Fruit fly (Drosophila melanogaster) whole organism, wandering third instar larva: ENCODE results near the gene Baldspot.

ENCODE experiments used
- Abd-B ChIP-seq: fragments of >200 bp; optimal IDR thresholded peaks from 2 replicates; lab custom pipeline; 2017; ENCODE audit warnings: missing biosample characterization, missing genetic modification characterization
- CG9705 ChIP-seq: fragments of 200-800 bp; sonication (Bioruptor generic); optimal IDR thresholded peaks from 2 replicates; lab custom pipeline; 2018; ENCODE audit warnings: missing biosample characterization, mild to moderate bottlenecking, missing genetic modification characterization
- CrebA ChIP-seq: fragments of 200-800 bp; sonication (Bioruptor generic); optimal IDR thresholded peaks from 2 replicates; lab custom pipeline; 2016; ENCODE audit warnings: missing biosample characterization, mild to moderate bottlenecking, missing genetic modification characterization, borderline replicate concordance
- Dif ChIP-seq: fragments of 200-275, 200-300 bp; sonication (Bioruptor generic); optimal IDR thresholded peaks from 2 replicates; lab custom pipeline; 2018; ENCODE audit warnings: missing biosample characterization, missing genetic modification characterization; ENCODE audit not compliant: partially characterized antibody
- GATAd ChIP-seq: sonication (Bioruptor generic); optimal IDR thresholded peaks from 2 replicates; lab custom pipeline; 2016; ENCODE audit warnings: missing biosample characterization, missing genetic modification characterization
- HLH106 ChIP-seq: fragments of 200-800 bp; optimal IDR thresholded peaks from 3 replicates; lab custom pipeline; 2019; ENCODE audit warnings: missing biosample characterization, mild to moderate bottlenecking, missing genetic modification characterization, moderate library complexity
- Hnf4 ChIP-seq: fragments of 200-800 bp; sonication (Bioruptor generic); optimal IDR thresholded peaks from 2 replicates; lab custom pipeline; 2016; ENCODE audit warnings: missing biosample characterization, mild to moderate bottlenecking, missing genetic modification characterization
- Hr78 ChIP-seq: fragments of >200 bp; optimal IDR thresholded peaks from 2 replicates; lab custom pipeline; 2017; ENCODE audit warnings: missing biosample characterization, missing genetic modification characterization
- Hr83 ChIP-seq: fragments of 200-300 bp; sonication (Bioruptor generic); optimal IDR thresholded peaks from 2 replicates; lab custom pipeline; 2016; ENCODE audit warnings: missing biosample characterization, mild to moderate bottlenecking, missing genetic modification characterization, moderate library complexity; ENCODE audit not compliant: poor library complexity, severe bottlenecking
- Jra ChIP-seq: sonication (Bioruptor generic); optimal IDR thresholded peaks from 2 replicates; lab custom pipeline; 2016; ENCODE audit warnings: missing biosample characterization, missing genetic modification characterization
- Mio ChIP-seq: sonication (Bioruptor generic); optimal IDR thresholded peaks from 2 replicates; lab custom pipeline; 2016; ENCODE audit warnings: missing biosample characterization, missing genetic modification characterization
- Myc ChIP-seq: fragments of >200 bp; optimal IDR thresholded peaks from 2 replicates; lab custom pipeline; 2017
- N ChIP-seq: fragments of >200 bp; optimal IDR thresholded peaks from 2 replicates; lab custom pipeline; 2018; ENCODE audit warnings: missing biosample characterization, missing external identifiers, missing genetic modification characterization
- OdsH ChIP-seq: fragments of 200-800 bp; sonication (Bioruptor generic); optimal IDR thresholded peaks from 2 replicates; lab custom pipeline; 2016; ENCODE audit warnings: missing biosample characterization, mild to moderate bottlenecking, missing genetic modification characterization
- Rel ChIP-seq, 2 experiments: fragments of 200-800 bp; sonication (Bioruptor generic) in 1 of 2; optimal IDR thresholded peaks; 2 replicates in 1 of 2; 3 replicates in 1 of 2; lab custom pipeline; 2016 to 2019; ENCODE audit warnings: mild to moderate bottlenecking in 2 of 2, missing biosample characterization in 2 of 2, missing genetic modification characterization in 2 of 2, moderate library complexity in 1 of 2
- Sp1 ChIP-seq: fragments of 200-800 bp; sonication (Bioruptor generic); optimal IDR thresholded peaks from 3 replicates; lab custom pipeline; 2019; ENCODE audit warnings: missing biosample characterization, mild to moderate bottlenecking, missing genetic modification characterization, moderate library complexity
- Vsx2 ChIP-seq: fragments of 200-300, 225-300 bp; sonication (Bioruptor generic); optimal IDR thresholded peaks from 2 replicates; lab custom pipeline; 2018; ENCODE audit warnings: missing biosample characterization, missing genetic modification characterization; ENCODE audit not compliant: partially characterized antibody
- br ChIP-seq: fragments of 200-800 bp; sonication (Bioruptor generic); optimal IDR thresholded peaks from 2 replicates; lab custom pipeline; 2016; ENCODE audit warnings: missing biosample characterization, missing genetic modification characterization
- brk ChIP-seq: fragments of 200-800 bp; sonication (Bioruptor generic); optimal IDR thresholded peaks from 2 replicates; lab custom pipeline; 2016; ENCODE audit warnings: missing biosample characterization, mild to moderate bottlenecking, missing genetic modification characterization
- dsf ChIP-seq: sonication (Bioruptor generic); optimal IDR thresholded peaks from 2 replicates; lab custom pipeline; 2016; ENCODE audit warnings: missing biosample characterization, missing genetic modification characterization, borderline replicate concordance
- ey ChIP-seq: fragments of 200-800 bp; sonication (Bioruptor generic); optimal IDR thresholded peaks from 2 replicates; lab custom pipeline; 2016; ENCODE audit warnings: missing biosample characterization, missing genetic modification characterization
- foxo ChIP-seq, 2 experiments: fragments of 200-800 bp; sonication (Bioruptor generic); optimal IDR thresholded peaks; 2 replicates in 1 of 2; 3 replicates in 1 of 2; lab custom pipeline; 2016 to 2017; ENCODE audit warnings: missing biosample characterization in 2 of 2, missing genetic modification characterization in 2 of 2
- fru ChIP-seq: fragments of 200-800 bp; sonication (Bioruptor generic); optimal IDR thresholded peaks from 3 replicates; lab custom pipeline; 2016; ENCODE audit warnings: missing biosample characterization, mild to moderate bottlenecking, missing genetic modification characterization
- h ChIP-seq: fragments of 200-800 bp; sonication (Bioruptor generic); optimal IDR thresholded peaks from 3 replicates; lab custom pipeline; 2016; ENCODE audit warnings: missing biosample characterization, mild to moderate bottlenecking, missing genetic modification characterization
- jim ChIP-seq: fragments of 175-275, 200-325 bp; sonication (Bioruptor generic); optimal IDR thresholded peaks from 2 replicates; lab custom pipeline; 2016; ENCODE audit warnings: missing biosample characterization, mild to moderate bottlenecking, missing genetic modification characterization
- pan ChIP-seq: fragments of >200 bp; optimal IDR thresholded peaks from 2 replicates; lab custom pipeline; 2017
- psq ChIP-seq: fragments of 200-800 bp; sonication (Bioruptor generic); optimal IDR thresholded peaks from 3 replicates; lab custom pipeline; 2017; ENCODE audit warnings: missing biosample characterization, mild to moderate bottlenecking, missing genetic modification characterization, moderate library complexity
- rgr ChIP-seq: fragments of 200-800 bp; sonication (Bioruptor generic); optimal IDR thresholded peaks from 3 replicates; lab custom pipeline; 2016; ENCODE audit warnings: missing biosample characterization, mild to moderate bottlenecking, missing genetic modification characterization
- sv ChIP-seq: fragments of 200-800 bp; sonication (Bioruptor generic); optimal IDR thresholded peaks from 3 replicates; lab custom pipeline; 2016; ENCODE audit warnings: missing biosample characterization, missing genetic modification characterization
- tai ChIP-seq: sonication (Bioruptor generic); optimal IDR thresholded peaks from 2 replicates; lab custom pipeline; 2016; ENCODE audit warnings: missing biosample characterization, missing genetic modification characterization
- woc ChIP-seq: sonication (Bioruptor generic); optimal IDR thresholded peaks from 2 replicates; lab custom pipeline; 2016; ENCODE audit warnings: missing biosample characterization, mild to moderate bottlenecking, missing genetic modification characterization

The Baldspot gene

dm6 chr3L:16610201-16610600 lies 51.2 kb downstream of the Baldspot start, which contains the start of gene Prosbeta6:
Prosbeta6 (minus strand) TSS chr3L:16610418.
- no peak for TF ChIP-seq br (GFP tag; lab: Kevin White, UChicago)
- TF ChIP-seq brk (GFP tag; lab: Kevin White, UChicago) = peak; percentile 25

- TF ChIP-seq foxo (GFP tag; optimal IDR thresholded peaks at IDR 0.05; lab: Kevin White, UChicago) (peak in 1 of 2 experiments; percentile 86), CG9705 (GFP tag; lab: Kevin White, UChicago) (peak; percentile 10), HLH106 (tag; lab: Kevin White, UChicago) (peak; percentile 47), Vsx2 (GFP tag; lab: Kevin White, UChicago) (no peak), Abd-B (no peak), sv (GFP tag; lab: Kevin White, UChicago) (peak; percentile 6), OdsH (GFP tag; lab: Kevin White, UChicago) (peak; percentile 65), h (GFP tag; lab: Kevin White, UChicago) (peak; percentile 67), Mio (GFP tag; lab: Kevin White, UChicago) (peak; percentile 28), Rel (GFP tag; optimal IDR thresholded peaks at IDR 0.05; lab: Kevin White, UChicago) (no peak), Rel (tag; optimal IDR thresholded peaks at IDR 0.05; lab: Kevin White, UChicago) (peak; percentile 40), Jra (GFP tag; lab: Kevin White, UChicago) (peak; percentile 43), jim (GFP tag; lab: Kevin White, UChicago) (peak; percentile 47), Sp1 (GFP tag; lab: Kevin White, UChicago) (peak; percentile 51), woc (GFP tag; lab: Kevin White, UChicago) (peak; percentile 88), ey (GFP tag; lab: Kevin White, UChicago) (peak; percentile 69), GATAd (GFP tag; lab: Kevin White, UChicago) (peak; percentile 1), pan (lab: Kevin White, UChicago) (no peak), tai (GFP tag; lab: Kevin White, UChicago) (no peak), dsf (GFP tag; lab: Kevin White, UChicago) (no peak), Hr83 (peak; percentile 97), br (GFP tag; lab: Kevin White, UChicago) (peak; percentile 76), psq (peak; percentile 34), Dif (GFP tag; lab: Kevin White, UChicago) (no peak), fru (GFP tag; lab: Kevin White, UChicago) (peak; percentile 63), Hnf4 (peak; percentile 77), rgr (GFP tag; lab: Kevin White, UChicago) (peak; percentile 79), N (GFP tag; lab: Kevin White, UChicago) (no peak)
- TF ChIP-seq, all 38 proteins: peak for 20
Observed at dm6 chr3L:16609120-16609519, 52.3 kb downstream of the Baldspot start, which contains the start of gene CG4098. CG4098 (minus strand) TSS chr3L:16609347.

- TF ChIP-seq Dif (GFP tag; lab: Kevin White, UChicago) (no peak), brk (GFP tag; lab: Kevin White, UChicago) (peak; percentile 10), fru (GFP tag; lab: Kevin White, UChicago) (peak; percentile 1), br (GFP tag; lab: Kevin White, UChicago) (peak; percentile 27), HLH106 (tag; lab: Kevin White, UChicago) (peak; percentile 53), foxo (GFP tag; optimal IDR thresholded peaks at IDR 0.05; lab: Kevin White, UChicago) (peak in 1 of 2 experiments; percentile 52), rgr (GFP tag; lab: Kevin White, UChicago) (peak; percentile 31), psq (peak; percentile 14), Myc (peak; percentile 43), Sp1 (GFP tag; lab: Kevin White, UChicago) (peak; percentile 40), Jra (GFP tag; lab: Kevin White, UChicago) (peak; percentile 10), GATAd (GFP tag; lab: Kevin White, UChicago) (no peak), Rel (GFP tag; optimal IDR thresholded peaks at IDR 0.05; lab: Kevin White, UChicago) (no peak), Rel (tag; optimal IDR thresholded peaks at IDR 0.05; lab: Kevin White, UChicago) (peak; percentile 32), Hnf4 (peak; percentile 1), CrebA (GFP tag; lab: Kevin White, UChicago) (no peak), CG9705 (GFP tag; lab: Kevin White, UChicago) (peak; percentile 23), Abd-B (no peak), woc (GFP tag; lab: Kevin White, UChicago) (no peak), Hr78 (GFP tag; lab: Kevin White, UChicago) (no peak), h (GFP tag; lab: Kevin White, UChicago) (peak; percentile 46)
Observed at dm6 chr3L:16602736-16603144, 58.7 kb downstream of the Baldspot start, which contains the start of gene Arts. Arts (plus strand) TSS chr3L:16602851.
